Fruit fly (Drosophila melanogaster) whole organism, adult: ENCODE measurements around the gene Vti1b.

Experiments
- CG11617 ChIP-seq: fragments of 200-800 bp; sonication (Bioruptor generic); optimal IDR thresholded peaks from 2 replicates; lab custom pipeline; 2017; ENCODE audit warnings: mild to moderate bottlenecking, missing biosample characterization, missing genetic modification reagents, missing genetic modification characterization
- CG12768 ChIP-seq: fragments of 200-800 bp; sonication (Bioruptor generic); optimal IDR thresholded peaks from 2 replicates; lab custom pipeline; 2017; ENCODE audit warnings: missing biosample characterization, missing genetic modification characterization, mild to moderate bottlenecking, moderate library complexity, missing genetic modification reagents
- CG14711 ChIP-seq: fragments of 200-800 bp; sonication (Bioruptor generic); optimal IDR thresholded peaks from 2 replicates; lab custom pipeline; 2018; ENCODE audit warnings: missing biosample characterization, mild to moderate bottlenecking, missing genetic modification characterization, moderate library complexity
- CG1620 ChIP-seq: fragments of 200-800 bp; sonication (Bioruptor generic); optimal IDR thresholded peaks from 2 replicates; lab custom pipeline; 2016; ENCODE audit warnings: missing biosample characterization, missing genetic modification characterization
- CG33017 ChIP-seq: fragments of 200-800 bp; sonication (Bioruptor generic); optimal IDR thresholded peaks from 2 replicates; lab custom pipeline; 2018; ENCODE audit warnings: missing biosample characterization, mild to moderate bottlenecking, missing genetic modification characterization, moderate library complexity
- CG5204 ChIP-seq: fragments of 200-800 bp; sonication (Bioruptor generic); optimal IDR thresholded peaks from 2 replicates; lab custom pipeline; 2016; ENCODE audit warnings: missing biosample characterization, missing genetic modification characterization
- CG7045 ChIP-seq: fragments of 200-800 bp; sonication (Bioruptor generic); optimal IDR thresholded peaks from 2 replicates; lab custom pipeline; 2017; ENCODE audit warnings: missing biosample characterization, mild to moderate bottlenecking, missing genetic modification characterization
- CG7101 ChIP-seq: fragments of 200-800 bp; sonication (Bioruptor generic); optimal IDR thresholded peaks from 2 replicates; lab custom pipeline; 2018; ENCODE audit warnings: missing biosample characterization, mild to moderate bottlenecking, missing genetic modification characterization, moderate library complexity
- Clk ChIP-seq: fragments of 200-800 bp; sonication (Bioruptor generic); optimal IDR thresholded peaks from 2 replicates; lab custom pipeline; 2017; ENCODE audit warnings: missing biosample characterization, missing genetic modification characterization
- Crg-1 ChIP-seq: fragments of 200-800 bp; sonication (Bioruptor generic); optimal IDR thresholded peaks from 2 replicates; lab custom pipeline; 2016; ENCODE audit warnings: missing biosample characterization, missing genetic modification characterization
- Hr96 ChIP-seq: fragments of 200-800 bp; sonication (Bioruptor generic); optimal IDR thresholded peaks from 2 replicates; lab custom pipeline; 2016; ENCODE audit warnings: missing biosample characterization, missing genetic modification characterization
- Mnt ChIP-seq: fragments of 200-800 bp; sonication (Bioruptor generic); optimal IDR thresholded peaks from 2 replicates; lab custom pipeline; 2016; ENCODE audit warnings: missing biosample characterization, mild to moderate bottlenecking, missing genetic modification characterization
- bab1 ChIP-seq: fragments of 200-800 bp; sonication (Bioruptor generic); optimal IDR thresholded peaks from 3 replicates; lab custom pipeline; 2019; ENCODE audit warnings: missing biosample characterization, mild to moderate bottlenecking, missing genetic modification characterization, moderate library complexity
- cic ChIP-seq: fragments of 200-800 bp; sonication (Bioruptor generic); optimal IDR thresholded peaks from 2 replicates; lab custom pipeline; 2017; ENCODE audit warnings: missing biosample characterization, mild to moderate bottlenecking, missing genetic modification characterization, moderate library complexity
- cnc ChIP-seq, 2 experiments: fragments of >200 bp; optimal IDR thresholded peaks; 2 replicates each; lab custom pipeline; 2017
- kay ChIP-seq: fragments of 200-800 bp; sonication (Bioruptor generic); peaks from one replicate; lab custom pipeline; 2016; ENCODE audit warnings: missing biosample characterization, missing genetic modification characterization, borderline replicate concordance
- ovo ChIP-seq: fragments of 200-800 bp; sonication (Bioruptor generic); optimal IDR thresholded peaks from 2 replicates; lab custom pipeline; 2016; ENCODE audit warnings: missing biosample characterization, missing genetic modification characterization
- pad ChIP-seq: fragments of 200-800 bp; sonication (Bioruptor generic); optimal IDR thresholded peaks from 3 replicates; lab custom pipeline; 2017; ENCODE audit warnings: missing biosample characterization, missing genetic modification characterization, mild to moderate bottlenecking, moderate library complexity, missing genetic modification reagents
- tj ChIP-seq: fragments of 200-800 bp; sonication (Bioruptor generic); optimal IDR thresholded peaks from 3 replicates; lab custom pipeline; 2017; ENCODE audit warnings: missing biosample characterization, mild to moderate bottlenecking, missing genetic modification characterization, moderate library complexity
- toe ChIP-seq: fragments of 200-800 bp; sonication (Bioruptor generic); optimal IDR thresholded peaks from 2 replicates; lab custom pipeline; 2016; ENCODE audit warnings: missing biosample characterization, missing genetic modification characterization

Gene Vti1b

DNA sequence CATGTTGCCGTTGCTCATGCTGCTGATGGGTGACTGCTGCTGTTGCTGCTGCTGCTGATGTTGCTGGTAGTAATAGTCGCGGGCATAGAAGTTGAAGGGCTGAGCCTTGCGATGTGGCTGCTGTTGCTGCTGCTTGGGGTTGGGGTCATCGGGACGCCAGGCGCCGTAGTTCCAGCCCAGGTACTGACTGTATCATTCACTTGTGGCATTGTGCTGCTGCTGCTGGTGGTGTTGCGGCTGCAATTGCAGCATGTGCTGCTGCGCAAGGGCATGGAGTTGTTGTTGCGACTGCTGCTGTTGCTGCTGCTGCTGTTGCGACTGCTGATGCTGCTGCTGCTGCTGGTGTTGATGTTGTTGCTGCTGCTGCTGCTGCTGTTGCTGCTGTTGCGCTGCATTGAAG lies 25.7 kb downstream of the Vti1b start:
- no peak for TF ChIP-seq CG12768 (GFP tag; lab: Kevin White, UChicago)
- TF ChIP-seq CG5204 (GFP tag; lab: Kevin White, UChicago): no peak
- TF ChIP-seq cic (GFP tag; lab: Kevin White, UChicago): no peak
- no peak for TF ChIP-seq pad (GFP tag; lab: Kevin White, UChicago)
- TF ChIP-seq CG7045 (GFP tag; lab: Kevin White, UChicago): no peak
- TF ChIP-seq Hr96 (GFP tag; lab: Kevin White, UChicago): no peak
- no peak for TF ChIP-seq cnc (optimal IDR thresholded peaks at IDR 0.05; lab: Kevin White, UChicago)
- no peak for TF ChIP-seq CG14711
- TF ChIP-seq Clk (GFP tag; lab: Kevin White, UChicago): no peak
- TF ChIP-seq Crg-1: no peak
- TF ChIP-seq ovo (GFP tag; lab: Kevin White, UChicago): no peak
- no peak for TF ChIP-seq kay (GFP tag; lab: Kevin White, UChicago)
- TF ChIP-seq CG11617 (GFP tag; lab: Kevin White, UChicago): no peak
- TF ChIP-seq CG33017 (tag; lab: Kevin White, UChicago): no peak
- no peak for TF ChIP-seq Mnt (GFP tag; lab: Kevin White, UChicago)
- TF ChIP-seq bab1: no peak
- TF ChIP-seq CG7101 (tag; lab: Kevin White, UChicago): no peak
- no peak for TF ChIP-seq tj
- no peak for TF ChIP-seq toe

DNA sequence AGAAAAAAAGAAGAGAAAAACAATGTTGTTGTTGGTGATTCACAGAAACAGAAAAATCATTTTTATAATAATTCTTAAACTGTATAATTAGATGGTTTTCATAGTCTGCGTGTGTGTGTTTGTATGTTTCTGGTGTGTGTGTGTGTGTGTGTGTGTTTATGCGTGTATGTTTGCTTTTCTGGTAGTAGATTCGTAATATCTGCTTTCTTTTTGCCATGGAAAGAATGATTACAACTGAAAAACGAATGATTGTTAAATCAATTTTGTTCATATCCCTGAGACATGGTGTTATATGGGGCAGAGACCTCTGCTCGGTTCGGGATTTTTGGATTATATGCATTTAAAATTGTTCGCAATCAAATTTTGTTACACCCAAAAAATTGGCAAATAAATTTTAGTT lies 26.6 kb downstream of the Vti1b start:
- no peak for TF ChIP-seq CG7045 (GFP tag; lab: Kevin White, UChicago)
- no peak for TF ChIP-seq bab1
- no peak for TF ChIP-seq cic (GFP tag; lab: Kevin White, UChicago)
- peak; percentile 59 for TF ChIP-seq kay (GFP tag; lab: Kevin White, UChicago)
- no peak for TF ChIP-seq ovo (GFP tag; lab: Kevin White, UChicago)
- TF ChIP-seq Crg-1: no peak
- TF ChIP-seq CG12768 (GFP tag; lab: Kevin White, UChicago): no peak

DNA sequence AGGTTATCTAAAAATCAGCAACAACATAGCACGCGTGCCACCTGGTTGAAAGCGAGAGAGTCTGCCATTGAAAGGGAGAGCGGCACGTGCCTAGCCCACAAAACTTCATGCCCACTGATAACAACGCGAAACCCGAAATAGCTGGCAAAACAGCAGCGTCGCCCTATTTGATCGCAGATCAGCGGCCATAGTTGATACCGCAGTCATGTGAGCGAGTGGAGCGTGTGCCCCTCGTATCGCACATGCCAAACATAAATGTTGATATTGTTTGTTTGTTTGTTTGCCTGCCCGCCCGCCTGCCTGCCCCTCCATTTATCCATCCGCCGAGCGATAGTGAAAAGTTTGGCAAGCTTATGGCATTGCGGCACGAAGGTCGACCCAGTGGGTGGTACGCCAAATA lies 36.1 kb downstream of the Vti1b start:
- TF ChIP-seq CG33017 (tag; lab: Kevin White, UChicago): no peak
- TF ChIP-seq ovo (GFP tag; lab: Kevin White, UChicago): no peak
- no peak for TF ChIP-seq CG1620
- no peak for TF ChIP-seq CG11617 (GFP tag; lab: Kevin White, UChicago)
- no peak for TF ChIP-seq Mnt (GFP tag; lab: Kevin White, UChicago)
- no peak for TF ChIP-seq CG7045 (GFP tag; lab: Kevin White, UChicago)
- TF ChIP-seq CG7101 (tag; lab: Kevin White, UChicago): no peak
- TF ChIP-seq bab1: no peak
- no peak for TF ChIP-seq CG12768 (GFP tag; lab: Kevin White, UChicago)
- TF ChIP-seq CG14711: no peak
- TF ChIP-seq Clk (GFP tag; lab: Kevin White, UChicago): no peak
- TF ChIP-seq CG5204 (GFP tag; lab: Kevin White, UChicago): no peak
- no peak for TF ChIP-seq pad (GFP tag; lab: Kevin White, UChicago)
- TF ChIP-seq toe: no peak

DNA sequence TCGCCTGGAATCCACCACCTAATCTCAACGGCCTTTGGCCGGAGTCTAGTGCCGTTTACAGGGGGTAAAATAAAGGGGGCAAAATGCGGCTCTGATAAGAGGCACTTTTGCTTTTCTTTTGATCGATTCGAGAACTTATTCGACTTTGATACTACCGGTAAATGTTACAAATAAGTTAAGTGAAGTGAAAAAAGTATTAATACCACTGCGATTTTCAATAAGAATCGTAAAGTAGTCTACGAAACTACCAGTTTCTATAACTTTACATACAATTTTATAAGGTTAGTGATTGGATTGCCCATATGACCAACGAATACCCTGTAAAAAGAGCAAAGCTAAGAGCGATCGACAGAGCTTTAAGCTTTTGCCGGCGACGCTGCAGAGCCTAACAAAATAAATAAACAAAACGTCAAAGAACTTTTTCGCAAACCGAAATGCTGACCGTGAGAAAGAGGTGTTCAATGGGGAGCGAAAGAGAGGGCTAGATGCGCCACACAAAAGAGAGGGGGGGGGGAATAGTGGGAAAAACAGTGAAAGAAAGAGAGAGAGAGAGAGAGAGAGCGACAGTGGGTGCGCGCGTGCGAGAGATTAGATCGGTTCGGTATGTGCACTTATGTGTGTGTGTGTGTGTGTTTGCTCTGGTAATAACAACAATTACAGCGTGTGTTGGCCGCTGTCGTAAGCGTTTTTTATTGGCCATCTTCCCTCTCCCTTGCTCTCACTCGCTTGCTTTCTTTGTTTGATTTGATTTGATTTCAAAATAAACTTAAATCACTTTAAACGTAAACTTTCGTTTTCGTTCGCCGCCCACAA lies 40.0 kb downstream of the Vti1b start:
- TF ChIP-seq CG11617 (GFP tag; lab: Kevin White, UChicago) (peak; percentile 78), CG12768 (GFP tag; lab: Kevin White, UChicago) (peak; percentile 81), CG7101 (tag; lab: Kevin White, UChicago) (peak; percentile 60), tj (peak; percentile 94), Clk (GFP tag; lab: Kevin White, UChicago) (no peak), CG7045 (GFP tag; lab: Kevin White, UChicago) (peak; percentile 68), pad (GFP tag; lab: Kevin White, UChicago) (peak; percentile 29), CG14711 (peak; percentile 78), bab1 (peak; percentile 8), CG33017 (tag; lab: Kevin White, UChicago) (peak; percentile 50), CG5204 (GFP tag; lab: Kevin White, UChicago) (peak; percentile 72), cic (GFP tag; lab: Kevin White, UChicago) (peak; percentile 76), kay (GFP tag; lab: Kevin White, UChicago) (no peak), Crg-1 (no peak), Hr96 (GFP tag; lab: Kevin White, UChicago) (peak; percentile 37), toe (peak; percentile 46), ovo (GFP tag; lab: Kevin White, UChicago) (no peak), cnc (optimal IDR thresholded peaks at IDR 0.05; lab: Kevin White, UChicago) (no peak), Mnt (GFP tag; lab: Kevin White, UChicago) (peak; percentile 47), CG1620 (no peak)

DNA sequence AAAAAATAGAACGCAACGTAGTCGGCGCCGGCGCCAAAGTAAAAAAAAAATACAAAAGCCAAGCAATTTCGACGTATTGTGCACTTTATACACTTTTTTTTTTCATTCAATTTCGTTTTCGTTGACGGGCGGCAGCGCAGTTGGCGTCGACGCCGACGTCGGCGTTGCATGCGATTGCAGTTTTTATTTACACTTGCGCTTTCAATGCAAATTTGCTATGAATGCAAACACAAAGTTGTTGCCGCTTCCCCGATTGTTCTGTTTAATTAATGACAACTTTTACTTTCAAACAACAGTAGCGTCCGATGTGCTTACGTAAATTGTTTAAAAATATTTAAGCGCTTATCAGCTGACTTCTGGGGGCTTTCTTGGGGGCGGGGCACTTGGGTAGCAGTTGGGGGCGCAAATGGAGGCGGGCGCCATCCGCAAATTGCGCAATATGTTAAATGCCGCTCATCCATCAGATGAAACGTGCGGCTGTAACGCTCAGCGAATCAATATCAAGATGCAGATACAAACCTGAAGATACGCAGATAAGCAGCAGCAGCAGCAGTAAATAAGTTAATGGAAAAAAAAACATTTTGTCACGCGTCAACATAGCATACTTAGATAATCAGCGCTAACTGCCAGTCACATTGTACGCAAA lies 41.5 kb downstream of the Vti1b start:
- TF ChIP-seq Mnt (GFP tag; lab: Kevin White, UChicago): peak; percentile 70
- TF ChIP-seq kay (GFP tag; lab: Kevin White, UChicago): no peak
- TF ChIP-seq CG1620: peak; percentile 78
- TF ChIP-seq Clk (GFP tag; lab: Kevin White, UChicago): peak; percentile 91
- TF ChIP-seq cnc (optimal IDR thresholded peaks at IDR 0.05; lab: Kevin White, UChicago): peak in 1 of 2 experiments; percentile 23
- peak; percentile 87 for TF ChIP-seq CG7101 (tag; lab: Kevin White, UChicago)
- peak; percentile 69 for TF ChIP-seq CG14711
- peak; percentile 83 for TF ChIP-seq Crg-1
- TF ChIP-seq CG33017 (tag; lab: Kevin White, UChicago): peak; percentile 57
- peak; percentile 70 for TF ChIP-seq cic (GFP tag; lab: Kevin White, UChicago)
- TF ChIP-seq CG12768 (GFP tag; lab: Kevin White, UChicago): peak; percentile 84
- TF ChIP-seq toe: peak; percentile 64
- TF ChIP-seq Hr96 (GFP tag; lab: Kevin White, UChicago): peak; percentile 62
- TF ChIP-seq ovo (GFP tag; lab: Kevin White, UChicago): peak; percentile 92
- TF ChIP-seq CG5204 (GFP tag; lab: Kevin White, UChicago): peak; percentile 71
- TF ChIP-seq tj: peak; percentile 92
- no peak for TF ChIP-seq bab1
- TF ChIP-seq pad (GFP tag; lab: Kevin White, UChicago): peak; percentile 59
- peak; percentile 92 for TF ChIP-seq CG7045 (GFP tag; lab: Kevin White, UChicago)
- peak; percentile 80 for TF ChIP-seq CG11617 (GFP tag; lab: Kevin White, UChicago)
